Fruit fly (Drosophila melanogaster) ovary, adult (tissue): Measurements from ENCODE around the gene pall.
A peak's percentile ranks its signal among the peaks of the same experiment; 100 is the strongest.

ENCODE experiments used
- CG17801 ChIP-seq: fragments of 200-800 bp; optimal IDR thresholded peaks from 2 replicates; lab custom pipeline; 2019; ENCODE audit warnings: missing biosample characterization, mild to moderate bottlenecking, missing genetic modification characterization, moderate library complexity; ENCODE audit not compliant: partially characterized antibody

The pall gene

dm6 chr3L:9502856-9503255 lies 15.3 kb upstream of the pall start:
- no peak for TF ChIP-seq CG17801 (GFP tag; lab: Kevin White, UChicago)

DNA sequence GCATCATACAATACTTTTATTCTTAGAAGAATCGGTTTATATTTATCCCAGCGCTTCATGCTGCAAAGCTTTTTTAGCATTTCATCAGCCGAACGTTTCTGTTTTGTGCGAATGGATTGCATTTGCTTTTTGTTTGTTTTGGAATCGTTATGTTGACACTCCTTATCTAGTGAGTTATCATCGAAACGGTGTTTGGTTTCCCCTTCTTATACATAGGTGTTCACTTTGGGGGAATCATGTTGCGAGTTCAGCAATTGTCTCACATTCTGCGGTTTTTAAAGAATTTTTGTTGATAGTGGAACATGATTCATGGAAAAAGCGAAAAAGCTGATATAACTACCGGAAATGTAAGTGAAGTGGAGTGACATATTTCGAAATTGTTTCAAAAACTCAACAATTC lies 14.7 kb upstream of the pall start:
- no peak for TF ChIP-seq CG17801 (GFP tag; lab: Kevin White, UChicago)

DNA sequence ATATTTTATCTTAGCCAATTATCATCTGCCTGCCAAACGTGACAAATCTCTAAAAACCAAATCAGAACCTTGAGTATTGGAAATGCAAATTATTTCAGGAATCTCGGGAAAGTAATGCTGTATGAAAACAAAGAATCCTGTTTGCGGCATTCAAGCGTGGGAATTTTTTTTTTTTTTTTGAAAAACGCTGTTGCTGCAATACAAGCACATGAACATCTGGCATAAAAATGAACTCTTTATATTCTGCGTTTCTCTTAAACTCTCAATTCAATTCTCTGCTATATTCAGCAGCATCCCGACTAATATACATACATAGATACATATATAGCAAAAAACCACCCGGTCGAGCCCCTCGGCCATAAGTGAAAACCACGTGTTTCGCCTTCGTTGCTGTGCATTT lies 13.7 kb upstream of the pall start:
- no peak for TF ChIP-seq CG17801 (GFP tag; lab: Kevin White, UChicago)

- TF ChIP-seq CG17801 (GFP tag; lab: Kevin White, UChicago), result no peak
These were observed 12.6 kb upstream of the pall start for dm6 chr3L:9499919-9500807.

DNA sequence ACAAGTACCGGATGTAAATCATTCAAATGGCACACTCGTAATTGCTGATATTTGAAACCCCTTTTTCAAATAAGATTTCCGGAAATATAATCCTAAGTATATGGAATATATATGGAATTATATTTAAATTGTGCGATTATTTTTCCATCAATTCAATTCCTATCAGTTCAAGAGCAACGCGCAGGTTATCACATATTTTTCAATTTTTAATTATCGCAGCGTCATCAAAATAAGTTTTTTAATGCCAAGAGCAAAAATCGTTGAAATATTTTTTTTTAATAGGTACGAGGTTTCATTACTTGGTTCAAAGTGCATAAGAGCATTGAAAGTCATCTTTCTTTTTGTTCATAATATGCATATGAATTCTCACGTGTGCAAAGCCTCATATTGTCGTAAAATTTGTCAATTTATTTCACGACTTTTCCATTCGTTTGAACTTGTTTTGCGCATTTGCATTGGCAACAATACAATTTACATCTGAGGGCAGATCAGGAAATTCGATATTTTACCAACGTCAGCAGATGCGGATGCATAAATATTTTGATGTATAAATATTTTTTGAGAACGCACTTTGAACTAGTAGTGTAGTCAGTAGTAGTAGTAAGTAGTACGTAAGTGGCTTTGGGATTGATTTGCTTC lies 10.5 kb upstream of the pall start:
- no peak for TF ChIP-seq CG17801 (GFP tag; lab: Kevin White, UChicago)

- TF ChIP-seq CG17801 (GFP tag; lab: Kevin White, UChicago), result peak; percentile 78
These were observed 9.7 kb upstream of the pall start for dm6 chr3L:9497249-9497648.

- TF ChIP-seq CG17801 (GFP tag; lab: Kevin White, UChicago), result no peak
These were observed 4.5 kb upstream of the pall start, which contains the start of gene CG32037 for dm6 chr3L:9492115-9492514. Gene CG32037 (minus strand): TSS chr3L:9492215.

dm6 chr3L:9491331-9491730 lies 3.7 kb upstream of the pall start:
- TF ChIP-seq CG17801 (GFP tag; lab: Kevin White, UChicago), result no peak

- TF ChIP-seq CG17801 (GFP tag; lab: Kevin White, UChicago), result no peak
These were observed 2.8 kb upstream of the pall start for dm6 chr3L:9490432-9490831.

- TF ChIP-seq CG17801 (GFP tag; lab: Kevin White, UChicago), result no peak
These were observed 2.0 kb upstream of the pall start for dm6 chr3L:9489627-9490026.

DNA sequence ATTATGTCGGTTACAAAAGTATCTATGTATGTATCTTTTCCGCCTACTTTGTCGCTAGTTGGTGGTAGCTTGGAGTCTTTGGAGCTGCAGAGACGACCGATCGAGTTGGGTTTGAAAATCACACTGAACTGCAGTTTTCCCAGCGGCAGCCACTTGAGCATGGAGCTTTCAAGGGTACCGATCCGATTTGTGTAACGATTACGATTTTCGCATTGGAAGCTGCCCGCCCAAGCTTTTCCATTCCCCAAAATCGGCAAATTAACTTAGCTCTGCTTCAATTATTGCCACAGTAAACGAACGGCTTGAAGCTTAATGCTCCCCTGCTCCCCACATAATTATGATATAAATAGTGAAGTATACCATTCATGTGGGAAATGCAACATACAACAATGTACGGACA lies 1.5 kb upstream of the pall start, which contains the start of gene CG32036:
Gene CG32036, minus strand, starts transcription at position 101 of the 400 bp plus-strand sequence.
- no peak for TF ChIP-seq CG17801 (GFP tag; lab: Kevin White, UChicago)

DNA sequence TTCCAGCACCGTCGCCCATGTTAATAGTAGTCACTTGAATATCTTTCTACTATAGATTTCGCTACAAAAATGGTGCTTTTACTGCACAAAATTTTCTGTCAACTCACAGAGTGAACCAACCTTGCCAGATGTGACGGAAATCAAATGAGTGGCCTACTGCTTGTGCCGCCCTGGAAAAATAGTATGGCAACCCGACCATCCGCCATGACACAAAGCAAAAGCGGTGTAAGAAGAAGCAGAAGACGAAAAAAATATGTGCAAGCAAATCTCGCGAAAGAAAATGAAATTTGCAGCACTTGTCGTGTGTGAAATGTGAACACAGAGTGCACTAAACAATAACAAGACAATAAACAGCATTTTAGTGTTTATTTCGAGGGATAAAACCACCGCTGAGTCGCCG lies 10.8 kb downstream of the pall start, which contains the start of the genes Uch-L5 and Jarid2:
Gene Uch-L5, minus strand, starts transcription at position 137 of the 400 bp plus-strand sequence.
Gene Jarid2, plus strand, starts transcription at position 210 of the 400 bp plus-strand sequence.
- TF ChIP-seq CG17801 (GFP tag; lab: Kevin White, UChicago), result peak; percentile 79

DNA sequence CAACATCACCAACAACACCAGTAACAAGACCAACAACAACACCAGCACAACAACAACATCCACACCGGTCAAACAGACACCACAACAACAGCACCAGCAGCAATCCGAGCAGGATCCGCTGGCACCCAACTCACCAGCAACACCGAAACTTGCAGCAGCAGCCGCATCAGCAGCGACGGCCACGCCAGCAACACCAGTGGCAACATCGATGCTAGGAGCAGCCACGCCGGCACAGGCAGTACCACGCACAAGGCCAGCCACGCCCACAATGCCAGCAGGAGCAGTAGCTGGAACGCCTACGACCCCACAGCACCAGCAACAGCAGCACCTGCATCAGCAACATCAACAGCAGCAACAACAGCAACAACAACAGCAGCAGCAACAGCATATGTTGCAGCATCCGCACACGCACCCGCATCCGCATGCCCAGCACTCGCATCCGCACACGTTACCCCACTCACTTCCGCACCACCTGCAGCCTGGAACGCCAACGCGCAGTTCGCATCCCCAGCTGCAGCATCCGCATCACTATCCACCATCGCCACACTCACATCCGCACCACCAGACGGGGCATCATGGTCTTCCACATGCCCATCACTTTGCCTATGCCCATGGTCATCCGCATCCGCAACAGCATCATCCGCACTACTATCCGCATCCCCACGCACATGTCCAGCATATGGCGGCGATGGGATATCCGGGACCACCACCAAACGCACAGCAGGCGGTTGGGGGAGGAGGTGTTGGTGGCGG lies 16.3 kb downstream of the pall start:
- TF ChIP-seq CG17801 (GFP tag; lab: Kevin White, UChicago), result no peak

- TF ChIP-seq CG17801 (GFP tag; lab: Kevin White, UChicago), result no peak
These were observed 18.5 kb downstream of the pall start for dm6 chr3L:9469079-9469478.
